Worm (Caenorhabditis elegans) whole organism, late embryonic: Measurements from ENCODE around the gene mec-12.

ENCODE experiments used
- T23F11.4 ChIP-seq: fragments of 200-800 bp; sonication (Bioruptor generic); optimal IDR thresholded peaks from 2 replicates; lab custom pipeline; 2018; ENCODE audit warnings: mild to moderate bottlenecking, missing genetic modification characterization, missing compliant biosample characterization
- pha-4 ChIP-seq: fragments of 150-350 bp; optimal IDR thresholded peaks from 2 replicates; lab custom pipeline; 2018; ENCODE audit warnings: missing biosample characterization, missing genetic modification reagents, missing genetic modification characterization

ce11 chrIII:3183377-3183776 is 44.3 kb upstream of the mec-12 start, which contains the start of gene lmtr-5:
- TF ChIP-seq T23F11.4 (GFP tag; lab: Kevin White, UChicago): no peak
- no peak for TF ChIP-seq pha-4 (tag; lab: Kevin White, UChicago)
